Worm (Caenorhabditis elegans) whole organism, early embryonic: Measurements from ENCODE around the gene T10G3.2.

Source experiments
- F13C5.2 ChIP-seq: sonication (generic microtip); optimal IDR thresholded peaks from 2 replicates; lab custom pipeline; 2017; ENCODE audit warnings: mild to moderate bottlenecking, missing genetic modification characterization, inconsistent platforms, missing compliant biosample characterization
- aly-1 ChIP-seq: sonication (generic microtip); optimal IDR thresholded peaks from 2 replicates; lab custom pipeline; 2016; ENCODE audit warnings: missing genetic modification characterization, missing compliant biosample characterization
- ama-1 ChIP-seq: fragments of 150-350 bp; optimal IDR thresholded peaks from 2 replicates; lab custom pipeline; 2014
- ceh-13 ChIP-seq: fragments of 200-800 bp; sonication (Bioruptor generic); optimal IDR thresholded peaks from 2 replicates; lab custom pipeline; 2018; ENCODE audit warnings: mild to moderate bottlenecking, missing genetic modification characterization, missing compliant biosample characterization
- tbx-11 ChIP-seq: fragments of 200-800 bp; sonication (Bioruptor generic); IDR thresholded peaks from 2 replicates; pipeline ENCODE4 v1.3.6; 2022; ENCODE audit warnings: missing genetic modification characterization, missing compliant biosample characterization
- tra-4 ChIP-seq: sonication (generic microtip); optimal IDR thresholded peaks from 2 replicates; lab custom pipeline; 2017; ENCODE audit warnings: missing genetic modification characterization, missing compliant biosample characterization

- TF ChIP-seq aly-1 (tag; lab: Kevin White, UChicago) (no peak), ama-1 (no peak), tbx-11 (GFP tag; lab: Robert Waterston, UW) (no peak), ceh-13 (GFP tag; lab: Kevin White, UChicago) (no peak), F13C5.2 (no peak), tra-4 (tag; lab: Kevin White, UChicago) (no peak)
Observed at ce11 chrV:13472062-13472461, 7.6 kb downstream of the T10G3.2 start.
